Worm (Caenorhabditis elegans): ENCODE measurements around the gene nhr-67.

ce11 chrIV:11148788-11149366, 20.7 kb upstream of the nhr-67 start:
- TF ChIP-seq nhr-25 (tag; optimal IDR thresholded peaks at IDR 0.05) (no peak), ceh-9 (tag; optimal IDR thresholded peaks at IDR 0.05) (no peak), zag-1 (tag; optimal IDR thresholded peaks at IDR 0.05) (no peak), elt-2 (tag; optimal IDR thresholded peaks at IDR 0.05) (peak; percentile 25), nhr-77 (tag; optimal IDR thresholded peaks at IDR 0.05) (no peak), skn-1 (tag; optimal IDR thresholded peaks at IDR 0.05) (no peak), lsy-12 (tag; optimal IDR thresholded peaks at IDR 0.05) (no peak), ama-1 (optimal IDR thresholded peaks at IDR 0.05) (peak; percentile 58), fos-1 (tag; optimal IDR thresholded peaks at IDR 0.05) (no peak), lin-15B (tag; optimal IDR thresholded peaks at IDR 0.05) (no peak), nhr-11 (tag; optimal IDR thresholded peaks at IDR 0.05) (no peak), ceh-16 (tag; optimal IDR thresholded peaks at IDR 0.05) (no peak)
